Worm (Caenorhabditis elegans): Measurements from ENCODE around the gene F18H3.1.

Gene F18H3.1

DNA sequence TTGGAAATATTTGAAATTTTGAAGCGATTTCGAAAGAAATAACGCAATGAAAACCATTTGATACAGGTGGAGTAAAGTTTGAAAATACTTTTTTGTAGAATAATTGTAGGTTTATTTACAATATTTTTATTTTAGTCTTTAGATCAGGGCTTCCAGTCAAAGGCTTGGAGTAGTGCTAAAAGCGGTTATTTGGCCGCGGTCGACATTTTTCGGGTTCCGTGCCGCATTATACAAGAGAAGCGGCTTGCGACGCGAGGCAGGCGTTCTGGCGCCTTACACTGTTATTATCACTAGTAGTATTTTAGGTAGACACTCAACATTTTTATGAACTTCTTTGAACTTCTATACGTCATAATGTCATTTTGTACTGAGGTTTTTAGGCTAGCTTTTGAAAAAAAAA lies 13.0 kb upstream of the F18H3.1 start:
- TF ChIP-seq mep-1 (tag; optimal IDR thresholded peaks at IDR 0.05): no peak
- TF ChIP-seq tbx-8 (GFP tag; optimal IDR thresholded peaks at IDR 0.05): no peak
- no peak for TF ChIP-seq nhr-28 (tag; optimal IDR thresholded peaks at IDR 0.05)
- no peak for TF ChIP-seq unc-39 (tag; optimal IDR thresholded peaks at IDR 0.05)
- TF ChIP-seq sem-2 (GFP tag; optimal IDR thresholded peaks at IDR 0.05): no peak
- no peak for TF ChIP-seq cnd-1 (tag; optimal IDR thresholded peaks at IDR 0.05)
- no peak for TF ChIP-seq blmp-1 (tag; optimal IDR thresholded peaks at IDR 0.05)
- no peak for TF ChIP-seq unc-120 (tag; optimal IDR thresholded peaks at IDR 0.05; ENCODE audit: poor library complexity, severe bottlenecking)
- no peak for TF ChIP-seq nhr-237 (tag; optimal IDR thresholded peaks at IDR 0.05)
- no peak for TF ChIP-seq nhr-76 (tag; optimal IDR thresholded peaks at IDR 0.05)
- TF ChIP-seq ceh-83 (GFP tag; optimal IDR thresholded peaks at IDR 0.05): no peak
- TF ChIP-seq lsy-2 (tag; optimal IDR thresholded peaks at IDR 0.05): no peak
- no peak for TF ChIP-seq flh-1 (GFP tag; optimal IDR thresholded peaks at IDR 0.05)
- no peak for TF ChIP-seq lin-32 (GFP tag; optimal IDR thresholded peaks at IDR 0.05)

DNA sequence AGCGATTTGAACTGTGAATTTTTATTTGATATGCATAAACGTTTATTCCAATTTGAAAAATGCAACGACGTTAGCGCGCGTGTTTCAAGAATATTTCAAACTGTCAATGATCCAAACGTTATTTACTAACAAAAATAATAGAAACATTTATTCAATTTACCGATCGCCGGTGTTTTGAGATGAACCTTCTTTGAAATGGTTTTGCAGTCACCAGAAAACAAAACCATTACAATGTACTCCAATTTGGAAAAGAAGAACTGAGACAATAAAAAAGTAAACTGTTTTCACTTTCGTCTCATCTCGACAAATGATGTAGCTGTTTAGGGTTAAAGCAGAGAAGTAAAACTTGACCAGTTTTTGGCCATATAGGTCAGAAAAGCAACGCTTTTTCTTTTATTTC lies 12.2 kb upstream of the F18H3.1 start, which contains the start of gene H06A10.1:
TSS of gene H06A10.1 (plus strand) at position 301 of the 400 bp plus-strand sequence.
- TF ChIP-seq snpc-4 (tag; optimal IDR thresholded peaks at IDR 0.05) (no peak), mep-1 (tag; optimal IDR thresholded peaks at IDR 0.05) (no peak)

DNA sequence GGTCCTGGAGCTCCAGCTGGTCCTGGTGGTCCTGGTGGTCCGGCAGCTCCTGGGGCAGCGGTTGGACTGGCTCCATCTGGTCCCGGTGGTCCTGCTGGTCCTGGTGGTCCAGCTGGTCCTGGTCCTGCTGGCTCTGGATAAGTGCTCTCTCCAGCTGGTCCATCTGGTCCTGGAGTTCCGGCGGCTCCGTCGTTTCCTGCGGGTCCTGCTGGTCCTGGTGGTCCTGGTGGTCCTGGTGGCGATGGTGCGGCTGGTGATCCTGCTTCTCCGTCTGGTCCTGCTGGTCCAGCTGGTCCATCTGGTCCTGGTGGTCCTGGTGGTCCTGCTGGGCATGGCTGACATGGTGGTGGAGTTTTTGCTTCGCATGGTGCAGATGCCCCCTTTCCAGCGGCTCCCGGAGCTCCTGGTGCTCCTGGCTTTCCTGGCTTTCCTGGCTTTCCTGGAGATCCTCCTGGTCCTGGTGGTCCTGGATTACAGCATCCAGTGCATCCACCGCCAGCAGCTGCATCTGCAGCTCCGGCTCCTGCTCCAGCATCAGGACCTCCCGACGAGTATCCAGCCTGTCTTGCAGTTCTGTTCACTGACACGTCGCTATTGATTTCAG lies 9.1 kb upstream of the F18H3.1 start:
- TF ChIP-seq mep-1 (tag; optimal IDR thresholded peaks at IDR 0.05) (no peak), ceh-43 (GFP tag; optimal IDR thresholded peaks at IDR 0.05) (no peak), ceh-39 (tag; optimal IDR thresholded peaks at IDR 0.05) (no peak), bed-3 (GFP tag; optimal IDR thresholded peaks at IDR 0.05) (no peak)

ce11 chrX:13510997-13511396 lies 8.5 kb upstream of the F18H3.1 start, which contains the start of gene col-185:
TSS of gene col-185 (minus strand) at chrX:13511097.
- TF ChIP-seq ham-2 (GFP tag; optimal IDR thresholded peaks at IDR 0.05) (no peak), unc-39 (tag; optimal IDR thresholded peaks at IDR 0.05) (no peak), elt-3 (tag; optimal IDR thresholded peaks at IDR 0.05) (no peak), nhr-237 (tag; optimal IDR thresholded peaks at IDR 0.05) (no peak), unc-120 (tag; optimal IDR thresholded peaks at IDR 0.05; ENCODE audit: poor library complexity, severe bottlenecking) (no peak), ceh-43 (GFP tag; optimal IDR thresholded peaks at IDR 0.05) (no peak), lsy-2 (tag; optimal IDR thresholded peaks at IDR 0.05) (no peak), cnd-1 (tag; optimal IDR thresholded peaks at IDR 0.05) (no peak), nhr-2 (tag; optimal IDR thresholded peaks at IDR 0.05) (no peak), mls-2 (tag; optimal IDR thresholded peaks at IDR 0.05) (no peak), flh-1 (GFP tag; optimal IDR thresholded peaks at IDR 0.05) (no peak), M03D4.4 (tag; optimal IDR thresholded peaks at IDR 0.05) (no peak), nhr-76 (tag; optimal IDR thresholded peaks at IDR 0.05) (no peak), snpc-4 (tag; optimal IDR thresholded peaks at IDR 0.05) (no peak)

DNA sequence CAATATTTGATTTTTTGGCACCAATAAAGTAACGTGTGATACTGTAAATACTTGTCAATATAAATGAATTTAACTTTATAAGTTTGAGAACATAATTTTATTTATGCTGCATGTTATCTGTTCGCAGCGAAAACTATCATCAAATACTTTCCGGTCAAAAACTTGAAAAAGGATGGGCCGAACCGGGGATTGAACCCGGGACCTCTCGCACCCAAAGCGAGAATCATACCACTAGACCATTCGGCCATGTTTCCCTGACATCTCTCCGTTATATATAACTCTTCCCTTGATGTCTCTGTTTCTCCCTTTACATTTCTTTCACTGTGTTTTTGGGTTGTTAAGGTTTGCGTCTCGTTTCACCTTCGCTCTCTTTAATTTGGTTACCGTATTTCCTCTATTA lies 7.7 kb upstream of the F18H3.1 start:
- peak; percentile 53 for TF ChIP-seq tbx-8 (GFP tag; optimal IDR thresholded peaks at IDR 0.05)
- peak; percentile 90 for TF ChIP-seq cnd-1 (tag; optimal IDR thresholded peaks at IDR 0.05)
- TF ChIP-seq ceh-43 (GFP tag; optimal IDR thresholded peaks at IDR 0.05): peak; percentile 82
- no peak for TF ChIP-seq nhr-237 (tag; optimal IDR thresholded peaks at IDR 0.05)
- no peak for TF ChIP-seq mab-5 (tag; optimal IDR thresholded peaks at IDR 0.05)
- peak; percentile 79 for TF ChIP-seq bed-3 (GFP tag; optimal IDR thresholded peaks at IDR 0.05)
- peak; percentile 39 for TF ChIP-seq flh-1 (GFP tag; optimal IDR thresholded peaks at IDR 0.05)
- TF ChIP-seq mls-2 (tag; optimal IDR thresholded peaks at IDR 0.05): peak; percentile 87
- TF ChIP-seq unc-120 (tag; optimal IDR thresholded peaks at IDR 0.05; ENCODE audit: poor library complexity, severe bottlenecking): peak; percentile 86
- peak; percentile 87 for TF ChIP-seq sptf-1 (tag; optimal IDR thresholded peaks at IDR 0.05)
- peak; percentile 44 for TF ChIP-seq ham-2 (GFP tag; optimal IDR thresholded peaks at IDR 0.05)
- TF ChIP-seq ces-1 (GFP tag; optimal IDR thresholded peaks at IDR 0.05): peak; percentile 14
- no peak for TF ChIP-seq zip-8 (tag; optimal IDR thresholded peaks at IDR 0.05)
- peak; percentile 47 for TF ChIP-seq nhr-28 (tag; optimal IDR thresholded peaks at IDR 0.05)
- no peak for TF ChIP-seq nhr-76 (tag; optimal IDR thresholded peaks at IDR 0.05)
- peak; percentile 35 for TF ChIP-seq mep-1 (tag; optimal IDR thresholded peaks at IDR 0.05)
- TF ChIP-seq pha-4 (tag; optimal IDR thresholded peaks at IDR 0.05): no peak
- TF ChIP-seq lsy-2 (tag; optimal IDR thresholded peaks at IDR 0.05): peak; percentile 8
- TF ChIP-seq elt-1 (tag; optimal IDR thresholded peaks at IDR 0.05; ENCODE audit: borderline replicate concordance, insufficient read depth): no peak
- peak; percentile 67 for TF ChIP-seq lin-32 (GFP tag; optimal IDR thresholded peaks at IDR 0.05)
- TF ChIP-seq unc-39 (tag; optimal IDR thresholded peaks at IDR 0.05): no peak
- TF ChIP-seq ceh-83 (GFP tag; optimal IDR thresholded peaks at IDR 0.05): peak; percentile 80
- TF ChIP-seq lin-13 (tag; optimal IDR thresholded peaks at IDR 0.05): peak; percentile 17
- TF ChIP-seq snpc-4 (tag; optimal IDR thresholded peaks at IDR 0.05): no peak
- TF ChIP-seq drap-1 (GFP tag; optimal IDR thresholded peaks at IDR 0.05): peak; percentile 84
- TF ChIP-seq sem-2 (GFP tag; optimal IDR thresholded peaks at IDR 0.05): peak; percentile 72
- peak; percentile 29 for TF ChIP-seq unc-62 (GFP tag; optimal IDR thresholded peaks at IDR 0.05)
- TF ChIP-seq ceh-39 (tag; optimal IDR thresholded peaks at IDR 0.05): no peak
- TF ChIP-seq M03D4.4 (tag; optimal IDR thresholded peaks at IDR 0.05): peak; percentile 79
